Worm (Caenorhabditis elegans): ENCODE data around the gene irld-55.

Gene irld-55

DNA sequence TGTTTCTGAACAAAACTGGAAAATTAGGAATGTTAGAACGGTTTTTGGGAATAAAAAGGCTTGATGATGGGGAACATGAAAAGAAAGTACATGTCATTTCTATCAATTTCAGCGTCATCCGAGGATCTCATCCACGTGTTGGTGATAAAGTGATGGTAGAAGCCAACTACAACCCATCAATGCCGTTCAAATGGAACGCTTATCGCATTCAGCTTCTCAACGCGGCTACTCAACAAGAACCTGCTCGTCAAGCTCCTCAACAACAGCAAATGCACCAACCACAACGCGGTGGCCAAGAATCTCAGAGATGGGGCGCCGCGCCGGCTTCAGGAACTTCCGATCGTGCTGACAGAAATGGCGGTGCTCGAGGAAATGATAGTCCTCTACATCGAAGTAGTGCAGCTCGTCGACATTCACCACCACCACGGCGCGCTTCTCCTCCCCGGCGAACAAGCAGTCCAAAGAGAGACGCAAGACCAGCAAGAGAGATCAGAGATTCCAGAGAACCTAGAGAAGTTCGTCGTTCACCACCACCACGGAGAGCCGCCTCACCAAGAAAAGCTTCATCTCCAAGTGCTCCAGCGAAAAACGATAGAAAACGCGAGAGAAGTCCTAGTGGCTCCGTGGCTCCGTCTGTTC lies 52.1 kb downstream of the irld-55 start:
- 0 out of 2 replicates have a peak, but pooled peaks have one; percentile 47 for TF ChIP-seq cebp-2 (GFP tag; IDR thresholded peaks at IDR 0.05)
- TF ChIP-seq unc-62 (GFP tag; optimal IDR thresholded peaks at IDR 0.05) = no peak
- TF ChIP-seq tlf-1 (GFP tag; optimal IDR thresholded peaks at IDR 0.05) = peak; percentile 25
- TF ChIP-seq zfh-2 (GFP tag; conservative IDR thresholded peaks at IDR 0.05) = peak; percentile 72
- no peak for TF ChIP-seq nfya-1 (tag; optimal IDR thresholded peaks at IDR 0.05; ENCODE audit: borderline replicate concordance, insufficient read depth)
- TF ChIP-seq ccch-3 (GFP tag; optimal IDR thresholded peaks at IDR 0.05) = no peak
- peak; percentile 29; the same call in 1 of the 2 replicates for TF ChIP-seq attf-6 (GFP tag; IDR thresholded peaks at IDR 0.05)
- peak; percentile 42; the same call in 1 of the 2 replicates for TF ChIP-seq egrh-3 (GFP tag; IDR thresholded peaks at IDR 0.05)
- peak; percentile 3 for TF ChIP-seq ceh-79 (tag; optimal IDR thresholded peaks at IDR 0.05)
- peak; percentile 14; the same call in 1 of the 2 replicates for TF ChIP-seq mcd-1 (GFP tag; IDR thresholded peaks at IDR 0.05)
- TF ChIP-seq bed-1 (GFP tag; IDR thresholded peaks at IDR 0.05) = no peak
- TF ChIP-seq F52B5.7 (tag; optimal IDR thresholded peaks at IDR 0.05) = no peak
- TF ChIP-seq nfyb-1 (GFP tag; IDR thresholded peaks at IDR 0.05) = 0 out of 2 replicates have a peak, but pooled peaks have one; percentile 20
